Worm (Caenorhabditis elegans) whole organism, L2 larva: ENCODE results near the gene pha-1.

ENCODE experiments used
- R02D3.7 ChIP-seq: fragments of 150-350 bp; optimal IDR thresholded peaks from 2 replicates; lab custom pipeline; 2014; ENCODE audit warnings: missing biosample characterization, missing genetic modification characterization
- blmp-1 ChIP-seq: sonication (generic microtip); optimal IDR thresholded peaks from 2 replicates; lab custom pipeline; 2017; ENCODE audit warnings: missing genetic modification characterization, mild to moderate bottlenecking, missing compliant biosample characterization, antibody characterized with exemption, moderate library complexity; ENCODE audit not compliant: insufficient read depth
- ceh-82 ChIP-seq: fragments of 150-350 bp; optimal IDR thresholded peaks from 2 replicates; lab custom pipeline; 2014; ENCODE audit warnings: missing biosample characterization, missing genetic modification characterization
- fos-1 ChIP-seq: fragments of 150-350 bp; optimal IDR thresholded peaks from 2 replicates; lab custom pipeline; 2014; ENCODE audit warnings: missing biosample characterization, missing genetic modification characterization
- gmeb-1 ChIP-seq: fragments of 150-350 bp; optimal IDR thresholded peaks from 2 replicates; lab custom pipeline; 2014; ENCODE audit warnings: missing biosample characterization, missing genetic modification characterization
- lin-13 ChIP-seq: fragments of 150-350 bp; optimal IDR thresholded peaks from 2 replicates; lab custom pipeline; 2014; ENCODE audit warnings: missing biosample characterization, missing genetic modification reagents, missing genetic modification characterization
- nhr-21 ChIP-seq: fragments of 150-350 bp; optimal IDR thresholded peaks from 2 replicates; lab custom pipeline; 2014; ENCODE audit warnings: missing biosample characterization, missing genetic modification characterization
- nhr-6 ChIP-seq: fragments of 150-350 bp; optimal IDR thresholded peaks from 2 replicates; lab custom pipeline; 2014; ENCODE audit warnings: missing biosample characterization, missing genetic modification characterization
- nhr-77 ChIP-seq: fragments of 150-350 bp; optimal IDR thresholded peaks from 2 replicates; lab custom pipeline; 2014; ENCODE audit warnings: missing biosample characterization, missing genetic modification characterization
- ztf-11 ChIP-seq: sonication (generic microtip); optimal IDR thresholded peaks from 2 replicates; lab custom pipeline; 2017; ENCODE audit warnings: missing biosample characterization, missing genetic modification characterization

DNA sequence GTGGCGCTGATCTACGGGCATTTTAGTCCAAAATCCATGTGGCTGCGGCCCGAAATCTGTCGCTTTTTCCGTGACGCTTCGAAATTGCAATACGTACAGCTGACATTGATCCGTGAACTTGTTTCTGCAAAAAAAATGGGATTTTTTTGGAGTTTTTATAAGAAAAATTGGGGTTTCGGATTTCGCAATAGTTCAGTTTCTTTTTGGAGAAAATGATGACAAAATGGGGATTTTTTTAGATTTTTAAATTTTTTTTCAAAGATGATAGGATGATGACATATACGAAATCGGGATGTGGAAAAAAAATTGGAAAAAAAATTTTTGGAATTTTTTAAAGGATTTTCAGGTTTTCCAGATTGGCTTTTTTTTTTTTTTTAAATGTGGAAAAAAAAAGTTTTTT, 30.3 kb upstream of the pha-1 start:
- TF ChIP-seq lin-13 (GFP tag; lab: Kevin White, UChicago) = no peak
- no peak for TF ChIP-seq ceh-82
- TF ChIP-seq gmeb-1 (tag; lab: Kevin White, UChicago) = no peak
- no peak for TF ChIP-seq nhr-21 (tag; lab: Kevin White, UChicago)
- TF ChIP-seq blmp-1 (tag; lab: Kevin White, UChicago) = no peak
- no peak for TF ChIP-seq ztf-11
- no peak for TF ChIP-seq nhr-77 (tag; lab: Kevin White, UChicago)
- TF ChIP-seq fos-1 (tag; lab: Kevin White, UChicago) = no peak
- no peak for TF ChIP-seq R02D3.7 (tag; lab: Kevin White, UChicago)
- TF ChIP-seq nhr-6 (tag; lab: Kevin White, UChicago) = no peak
